Worm (Caenorhabditis elegans) whole organism, midembryonic: ENCODE results near the gene idpb-3.

Experiments used
- T22C8.4 ChIP-seq: fragments of 200-800 bp; sonication (Bioruptor generic); IDR thresholded peaks from 2 replicates; pipeline ENCODE4 v1.3.6; 2022; ENCODE audit warnings: missing genetic modification characterization, missing compliant biosample characterization
- cog-1 ChIP-seq: sonication (generic microtip); optimal IDR thresholded peaks from 2 replicates; lab custom pipeline; 2016; ENCODE audit warnings: missing genetic modification characterization, missing compliant biosample characterization
- klf-2 ChIP-seq: fragments of 200-800 bp; sonication (Bioruptor generic); conservative IDR thresholded peaks from 2 replicates; pipeline ENCODE4 v1.3.6; 2022; ENCODE audit warnings: missing genetic modification reagents, missing genetic modification characterization, missing compliant biosample characterization

- no peak for TF ChIP-seq klf-2
- TF ChIP-seq T22C8.4 (GFP tag; lab: Robert Waterston, UW), result no peak
- no peak for TF ChIP-seq cog-1
These were observed 14.1 kb upstream of the idpb-3 start, which contains the start of gene srsy-1 for ce11 chrII:5115733-5116132.
